Worm (Caenorhabditis elegans) whole organism, L4 larva: ENCODE measurements around the gene T04A8.18.
A peak's percentile ranks its signal among the peaks of the same experiment; 100 is the strongest.

Source experiments
- F10B5.3 ChIP-seq: sonication (generic microtip); optimal IDR thresholded peaks from 2 replicates; lab custom pipeline; 2016; ENCODE audit warnings: mild to moderate bottlenecking, missing genetic modification characterization, missing compliant biosample characterization
- F26F4.8 ChIP-seq: fragments of 200-800 bp; sonication (Bioruptor generic); conservative IDR thresholded peaks from 2 replicates; pipeline ENCODE4 v1.3.6; 2022; ENCODE audit warnings: missing genetic modification characterization, missing compliant biosample characterization
- R02D3.7 ChIP-seq: fragments of 150-350 bp; sonication (generic microtip); optimal IDR thresholded peaks from 3 replicates; lab custom pipeline; 2014; ENCODE audit warnings: missing biosample characterization, missing genetic modification characterization
- T26A8.4 ChIP-seq: fragments of 200-800 bp; sonication (Bioruptor generic); IDR thresholded peaks from 2 replicates; pipeline ENCODE4 v1.3.6; 2022; ENCODE audit warnings: missing genetic modification characterization, missing compliant biosample characterization
- Y105C5A.15 ChIP-seq: fragments of 200-800 bp; sonication (Bioruptor generic); IDR thresholded peaks from 2 replicates; pipeline ENCODE4 v1.3.6; 2022; ENCODE audit warnings: missing genetic modification characterization, missing compliant biosample characterization
- Y48G9A.11 ChIP-seq: fragments of 200-800 bp; sonication (Bioruptor generic); IDR thresholded peaks from 2 replicates; pipeline ENCODE4 v1.3.6; 2022; ENCODE audit warnings: missing genetic modification reagents, missing genetic modification characterization, missing compliant biosample characterization
- aly-2 ChIP-seq: sonication (generic microtip); optimal IDR thresholded peaks from 2 replicates; lab custom pipeline; 2018; ENCODE audit warnings: missing biosample characterization, missing genetic modification characterization
- arid-1 ChIP-seq: fragments of 200-800 bp; sonication (Bioruptor generic); conservative IDR thresholded peaks from 2 replicates; pipeline ENCODE4 v1.3.6; 2022; ENCODE audit warnings: missing genetic modification reagents, missing genetic modification characterization, missing compliant biosample characterization
- ceh-20 ChIP-seq: fragments of 200-800 bp; sonication (Bioruptor generic); IDR thresholded peaks from 2 replicates; pipeline ENCODE4 v1.3.6; 2022; ENCODE audit warnings: missing genetic modification reagents, missing genetic modification characterization, missing compliant biosample characterization
- ces-1 ChIP-seq: fragments of 150-350 bp; sonication (generic microtip); optimal IDR thresholded peaks from 4 replicates; lab custom pipeline; 2014; ENCODE audit warnings: missing biosample characterization, missing genetic modification reagents, missing genetic modification characterization
- ctbp-1 ChIP-seq: fragments of 200-800 bp; sonication (Bioruptor generic); IDR thresholded peaks from 2 replicates; pipeline ENCODE4 v1.3.6; 2022; ENCODE audit warnings: missing genetic modification reagents, missing genetic modification characterization, missing compliant biosample characterization
- dmd-6 ChIP-seq: fragments of 200-800 bp; sonication (Bioruptor generic); IDR thresholded peaks from 2 replicates; pipeline ENCODE4 v1.3.6; 2022; ENCODE audit warnings: missing genetic modification reagents, missing genetic modification characterization, missing compliant biosample characterization
- duxl-1 ChIP-seq: sonication (generic microtip); optimal IDR thresholded peaks from 2 replicates; lab custom pipeline; 2016; ENCODE audit warnings: mild to moderate bottlenecking, missing genetic modification characterization, moderate library complexity, missing compliant biosample characterization; ENCODE audit not compliant: poor library complexity
- dve-1 ChIP-seq: sonication (generic microtip); optimal IDR thresholded peaks from 2 replicates; lab custom pipeline; 2017; ENCODE audit warnings: antibody characterized with exemption, mild to moderate bottlenecking, missing genetic modification characterization, missing compliant biosample characterization; ENCODE audit not compliant: insufficient read depth
- egl-27 ChIP-seq: sonication (generic microtip); optimal IDR thresholded peaks from 3 replicates; lab custom pipeline; 2017; ENCODE audit warnings: missing biosample characterization, missing genetic modification reagents, missing genetic modification characterization
- hif-1 ChIP-seq, 2 experiments: sonication (generic microtip); optimal IDR thresholded peaks; 2 replicates each; lab custom pipeline; 2016 to 2017; ENCODE audit warnings: missing compliant biosample characterization in 2 of 2, missing genetic modification characterization in 2 of 2, missing genetic modification reagents in 2 of 2, missing genotype in 2 of 2, mild to moderate bottlenecking in 1 of 2
- hlh-30 ChIP-seq: sonication (generic microtip); optimal IDR thresholded peaks from 2 replicates; lab custom pipeline; 2017; ENCODE audit warnings: antibody characterized with exemption, mild to moderate bottlenecking, missing genetic modification characterization, missing compliant biosample characterization; ENCODE audit not compliant: insufficient read depth
- hmg-1.1 ChIP-seq: fragments of 200-800 bp; sonication (Bioruptor generic); IDR thresholded peaks from 2 replicates; pipeline ENCODE4 v1.3.6; 2022; ENCODE audit warnings: missing genetic modification reagents, missing genetic modification characterization, missing compliant biosample characterization
- lim-7 ChIP-seq: fragments of 200-800 bp; sonication (Bioruptor generic); IDR thresholded peaks from 2 replicates; pipeline ENCODE4 v1.3.6; 2022; ENCODE audit warnings: missing genetic modification characterization, missing compliant biosample characterization
- lin-13 ChIP-seq: fragments of 150-350 bp; optimal IDR thresholded peaks from 2 replicates; lab custom pipeline; 2014; ENCODE audit warnings: missing biosample characterization, missing genetic modification reagents, missing genetic modification characterization
- lin-15B ChIP-seq: fragments of 150-350 bp; sonication (generic microtip); optimal IDR thresholded peaks from 3 replicates; lab custom pipeline; 2014; ENCODE audit warnings: missing biosample characterization, missing genetic modification characterization
- lin-29 ChIP-seq: fragments of 200-800 bp; sonication (Bioruptor generic); IDR thresholded peaks from 2 replicates; pipeline ENCODE4 v1.3.6; 2022; ENCODE audit warnings: missing genetic modification reagents, missing genetic modification characterization, missing compliant biosample characterization
- lin-38 ChIP-seq: fragments of 200-800 bp; sonication (Bioruptor generic); IDR thresholded peaks from 2 replicates; pipeline ENCODE4 v1.3.6; 2022; ENCODE audit warnings: missing genetic modification reagents, missing genetic modification characterization, missing compliant biosample characterization
- lsy-2 ChIP-seq, 2 experiments: fragments of 150-350 bp in 1 of 2; sonication (generic microtip) in 1 of 2; optimal IDR thresholded peaks; 2 replicates each; lab custom pipeline; 2014 to 2017; ENCODE audit warnings: missing biosample characterization in 2 of 2, missing genetic modification characterization in 2 of 2
- mdl-1 ChIP-seq, 2 experiments: fragments of 150-350 bp in 1 of 2; sonication (generic microtip) in 1 of 2; optimal IDR thresholded peaks; 2 replicates each; lab custom pipeline; 2014 to 2017; ENCODE audit warnings: missing biosample characterization in 2 of 2, missing genetic modification characterization in 2 of 2
- mdt-29 ChIP-seq: fragments of 200-800 bp; sonication (Bioruptor generic); IDR thresholded peaks from 2 replicates; pipeline ENCODE4 v1.3.6; 2022; ENCODE audit warnings: missing genetic modification reagents, missing genetic modification characterization, missing compliant biosample characterization
- mep-1 ChIP-seq: fragments of 150-350 bp; sonication (generic microtip); optimal IDR thresholded peaks from 3 replicates; lab custom pipeline; 2014; ENCODE audit warnings: missing biosample characterization, missing genetic modification characterization
- mxl-3 ChIP-seq: fragments of 200-800 bp; sonication (Bioruptor generic); optimal IDR thresholded peaks from 2 replicates; lab custom pipeline; 2018; ENCODE audit warnings: mild to moderate bottlenecking, missing genetic modification characterization, missing compliant biosample characterization
- nhr-102 ChIP-seq: sonication (generic microtip); optimal IDR thresholded peaks from 2 replicates; lab custom pipeline; 2016; ENCODE audit warnings: mild to moderate bottlenecking, missing genetic modification characterization, moderate library complexity, missing compliant biosample characterization
- nhr-25 ChIP-seq: sonication (generic microtip); optimal IDR thresholded peaks from 2 replicates; lab custom pipeline; 2017; ENCODE audit warnings: missing genetic modification characterization, mild to moderate bottlenecking, missing compliant biosample characterization, antibody characterized with exemption, moderate library complexity, borderline replicate concordance; ENCODE audit not compliant: insufficient read depth
- nhr-42 ChIP-seq: fragments of 200-800 bp; sonication (Bioruptor generic); IDR thresholded peaks from 2 replicates; pipeline ENCODE4 v1.3.6; 2022; ENCODE audit warnings: missing genetic modification characterization, missing compliant biosample characterization
- nhr-48 ChIP-seq: sonication (generic microtip); optimal IDR thresholded peaks from 2 replicates; lab custom pipeline; 2016; ENCODE audit warnings: mild to moderate bottlenecking, missing genetic modification characterization, missing compliant biosample characterization
- nhr-76 ChIP-seq: fragments of 150-350 bp; optimal IDR thresholded peaks from 2 replicates; lab custom pipeline; 2014; ENCODE audit warnings: missing biosample characterization, missing genetic modification characterization
- nhr-77 ChIP-seq: fragments of 150-350 bp; optimal IDR thresholded peaks from 2 replicates; lab custom pipeline; 2014; ENCODE audit warnings: missing biosample characterization, missing genetic modification characterization
- pha-4 ChIP-seq, 2 experiments: fragments of 150-350 bp in 1 of 2; fragments of 200-800 bp in 1 of 2; sonication (Bioruptor generic) in 1 of 2; IDR thresholded peaks in 1 of 2; optimal IDR thresholded peaks in 1 of 2; 2 replicates each; pipeline versions ENCODE4 v1.3.6 to Lab custom; 2014 to 2022; ENCODE audit warnings: missing genetic modification characterization in 2 of 2, missing genetic modification reagents in 2 of 2, missing biosample characterization in 1 of 2, missing compliant biosample characterization in 1 of 2
- rbr-2 ChIP-seq: sonication (generic microtip); optimal IDR thresholded peaks from 2 replicates; lab custom pipeline; 2016; ENCODE audit warnings: missing genotype, missing genetic modification characterization, missing compliant biosample characterization
- sdz-12 ChIP-seq: fragments of 200-800 bp; sonication (Bioruptor generic); optimal IDR thresholded peaks from 2 replicates; lab custom pipeline; 2018; ENCODE audit warnings: mild to moderate bottlenecking, missing genetic modification characterization, missing compliant biosample characterization
- set-16 ChIP-seq: fragments of 200-800 bp; sonication (Bioruptor generic); IDR thresholded peaks from 2 replicates; pipeline ENCODE4 v1.3.6; 2022; ENCODE audit warnings: missing genetic modification reagents, missing genetic modification characterization, missing compliant biosample characterization
- snpc-1.2 ChIP-seq: fragments of 200-800 bp; sonication (Bioruptor generic); IDR thresholded peaks from 2 replicates; pipeline ENCODE4 v1.3.6; 2022; ENCODE audit warnings: missing genetic modification reagents, missing genetic modification characterization, missing compliant biosample characterization
- spr-1 ChIP-seq: sonication (generic microtip); optimal IDR thresholded peaks from 2 replicates; lab custom pipeline; 2016; ENCODE audit warnings: mild to moderate bottlenecking, missing genetic modification characterization, missing compliant biosample characterization
- unc-62 ChIP-seq, 3 experiments: fragments of 150-350 bp in 1 of 3; sonication (generic microtip); optimal IDR thresholded peaks in 2 of 3; peaks in 1 of 3; 1 replicate in 1 of 3; 2 replicates in 2 of 3; lab custom pipeline; 2014 to 2017; ENCODE audit warnings: missing biosample characterization in 3 of 3, missing genetic modification characterization in 3 of 3, missing genetic modification reagents in 3 of 3, missing genotype in 1 of 3
- zfp-3 ChIP-seq: fragments of 200-800 bp; sonication (Bioruptor generic); conservative IDR thresholded peaks from 2 replicates; pipeline ENCODE4 v1.3.6; 2022; ENCODE audit warnings: missing genetic modification reagents, missing genetic modification characterization, missing compliant biosample characterization
- ztf-7 ChIP-seq: fragments of 150-350 bp; optimal IDR thresholded peaks from 2 replicates; lab custom pipeline; 2014; ENCODE audit warnings: missing biosample characterization, missing genetic modification characterization

Gene T04A8.18

DNA sequence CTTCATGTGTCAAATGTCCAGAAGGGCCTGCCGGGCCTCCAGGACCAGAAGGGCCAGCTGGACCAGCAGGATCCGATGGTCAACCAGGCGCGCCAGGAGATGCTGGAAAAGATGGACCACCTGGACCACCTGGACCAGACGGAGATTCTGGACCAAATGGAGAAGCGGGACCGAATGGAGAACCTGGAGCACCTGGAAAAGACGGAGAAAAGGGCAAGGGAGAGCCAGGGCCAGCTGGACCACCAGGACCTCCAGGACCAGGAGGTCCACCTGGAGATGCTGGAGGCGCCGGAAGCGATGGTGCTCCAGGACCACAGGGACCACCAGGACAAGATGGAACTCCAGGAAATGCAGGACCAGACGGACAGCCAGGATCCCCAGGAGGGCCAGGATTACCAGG, 39.7 kb downstream of the T04A8.18 start:
- TF ChIP-seq unc-62 (GFP tag; optimal IDR thresholded peaks at IDR 0.05 in 1 of 2; lab: Kevin White, UChicago) (peak in 1 of 2 experiments; percentile 73), unc-62 (tag; optimal IDR thresholded peaks at IDR 0.05; lab: Kevin White, UChicago) (no peak), set-16 (GFP tag; lab: Robert Waterston, UW) (peak; percentile 96), egl-27 (tag; lab: Kevin White, UChicago) (no peak)

DNA sequence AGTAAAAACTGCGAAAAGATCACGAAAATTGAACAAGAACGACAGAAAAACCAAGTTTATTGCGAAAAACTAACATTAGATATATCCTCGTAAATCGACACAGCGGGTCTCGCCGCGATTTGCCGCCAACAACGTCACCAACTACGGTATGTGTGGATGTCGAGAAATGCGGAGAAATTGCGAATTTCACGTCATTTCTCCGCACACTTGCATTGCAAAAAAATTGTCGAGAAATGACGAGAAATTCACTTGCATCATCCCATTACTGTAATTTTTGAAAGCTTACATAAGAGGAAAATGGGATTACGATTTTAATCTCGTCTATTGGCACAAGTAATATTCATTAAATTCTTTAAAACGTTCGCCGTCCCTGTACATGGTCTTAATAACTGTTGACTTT, 43.6 kb downstream of the T04A8.18 start:
- TF ChIP-seq lin-38: peak; percentile 84
- TF ChIP-seq nhr-42 (GFP tag; lab: Robert Waterston, UW): 0 out of 2 replicates have a peak, but pooled peaks have one; percentile 19
- TF ChIP-seq dmd-6 (GFP tag; lab: Robert Waterston, UW): peak; percentile 35
- 0 out of 2 replicates have a peak, but pooled peaks have one; percentile 8 for TF ChIP-seq mdt-29 (GFP tag; lab: Robert Waterston, UW)
- peak; percentile 75 for TF ChIP-seq hmg-1.1
- peak; percentile 82 for TF ChIP-seq lin-29 (GFP tag; lab: Robert Waterston, UW)
- peak; percentile 82 for TF ChIP-seq ceh-20 (GFP tag; lab: Robert Waterston, UW)
- 0 out of 2 replicates have a peak, but pooled peaks have one; percentile 39 for TF ChIP-seq snpc-1.2 (GFP tag; lab: Robert Waterston, UW)
- peak; percentile 77 for TF ChIP-seq T26A8.4
- peak; percentile 65 for TF ChIP-seq arid-1 (GFP tag; lab: Robert Waterston, UW)
- peak in 1 of 2 experiments; percentile 38 for TF ChIP-seq lsy-2 (tag; optimal IDR thresholded peaks at IDR 0.05; lab: Kevin White, UChicago)
- peak; percentile 67 for TF ChIP-seq ctbp-1
- TF ChIP-seq Y48G9A.11: 0 out of 2 replicates have a peak, but pooled peaks have one; percentile 32
- TF ChIP-seq zfp-3: 0 out of 2 replicates have a peak, but pooled peaks have one; percentile 60

DNA sequence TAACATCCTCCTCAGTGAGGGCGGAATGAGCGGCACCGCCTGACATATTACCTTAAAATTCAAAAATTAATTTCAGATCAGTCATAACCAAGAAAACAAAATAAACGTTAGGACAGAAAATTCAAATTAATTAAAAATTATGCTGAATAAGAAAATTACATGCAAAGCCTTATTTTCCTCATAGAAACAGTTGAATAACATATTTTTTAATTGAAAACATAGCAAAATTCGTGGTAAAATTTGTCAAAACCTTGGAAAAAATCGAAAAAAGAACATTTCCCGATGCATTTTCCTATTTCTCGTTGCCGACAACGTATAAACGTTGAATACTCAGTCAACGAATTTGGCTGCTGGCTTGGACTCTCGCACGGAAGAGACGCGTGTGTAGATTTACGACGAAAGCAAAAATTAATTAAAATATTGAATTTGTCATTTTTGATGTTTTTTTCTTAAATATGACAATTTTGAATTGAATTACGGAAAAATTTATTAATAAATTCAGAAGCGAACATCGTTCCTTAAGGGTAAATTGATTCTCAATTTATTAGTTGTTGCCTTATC, 45.1 kb downstream of the T04A8.18 start, which contains the start of the genes rps-0 and rbg-3:
Gene rps-0 (minus strand): TSS at position 51 of the 561 bp plus-strand sequence.
Gene rbg-3 (plus strand): TSS at position 424 of the 561 bp plus-strand sequence.
- TF ChIP-seq ces-1 (GFP tag; lab: Kevin White, UChicago) (peak; percentile 68), nhr-77 (peak; percentile 97), hif-1 (tag; optimal IDR thresholded peaks at IDR 0.05; lab: Kevin White, UChicago) (peak; percentile 12 to 75), lin-15B (tag; lab: Kevin White, UChicago) (peak; percentile 26), rbr-2 (tag; lab: Kevin White, UChicago) (peak; percentile 88), pha-4 (GFP tag; IDR thresholded peaks at IDR 0.05; lab: Robert Waterston, UW) (peak; percentile 37; the same call in 1 of the 2 replicates), pha-4 (tag; optimal IDR thresholded peaks at IDR 0.05; lab: Kevin White, UChicago) (peak; percentile 68), F26F4.8 (GFP tag; lab: Robert Waterston, UW) (no peak), mdl-1 (tag; optimal IDR thresholded peaks at IDR 0.05; lab: Kevin White, UChicago) (peak in 1 of 2 experiments; percentile 64), nhr-48 (tag; lab: Kevin White, UChicago) (peak; percentile 46), spr-1 (peak; percentile 80), zfp-3 (peak; percentile 53), sdz-12 (GFP tag; lab: Kevin White, UChicago) (no peak), mxl-3 (GFP tag; lab: Kevin White, UChicago) (peak; percentile 31), ceh-20 (GFP tag; lab: Robert Waterston, UW) (0 out of 2 replicates have a peak, but pooled peaks have one; percentile 39), dve-1 (tag; lab: Kevin White, UChicago) (peak; percentile 97), hmg-1.1 (peak; percentile 83), F10B5.3 (peak; percentile 28), nhr-25 (tag; lab: Kevin White, UChicago) (peak; percentile 81), aly-2 (tag; lab: Kevin White, UChicago) (no peak), Y105C5A.15 (GFP tag; lab: Robert Waterston, UW) (no peak), duxl-1 (peak; percentile 75), ztf-7 (peak; percentile 89), lin-29 (GFP tag; lab: Robert Waterston, UW) (no peak), R02D3.7 (tag; lab: Kevin White, UChicago) (peak; percentile 90), lim-7 (GFP tag; lab: Robert Waterston, UW) (no peak), mdt-29 (GFP tag; lab: Robert Waterston, UW) (no peak), lin-13 (GFP tag; lab: Kevin White, UChicago) (peak; percentile 84), mep-1 (tag; lab: Kevin White, UChicago) (peak; percentile 95), hlh-30 (peak; percentile 83), dmd-6 (GFP tag; lab: Robert Waterston, UW) (peak; percentile 77), nhr-102 (peak; percentile 82), snpc-1.2 (GFP tag; lab: Robert Waterston, UW) (no peak), nhr-76 (tag; lab: Kevin White, UChicago) (no peak)
